Fruit fly (Drosophila melanogaster): ENCODE results near the gene CG5895.

CG5895 gene

DNA sequence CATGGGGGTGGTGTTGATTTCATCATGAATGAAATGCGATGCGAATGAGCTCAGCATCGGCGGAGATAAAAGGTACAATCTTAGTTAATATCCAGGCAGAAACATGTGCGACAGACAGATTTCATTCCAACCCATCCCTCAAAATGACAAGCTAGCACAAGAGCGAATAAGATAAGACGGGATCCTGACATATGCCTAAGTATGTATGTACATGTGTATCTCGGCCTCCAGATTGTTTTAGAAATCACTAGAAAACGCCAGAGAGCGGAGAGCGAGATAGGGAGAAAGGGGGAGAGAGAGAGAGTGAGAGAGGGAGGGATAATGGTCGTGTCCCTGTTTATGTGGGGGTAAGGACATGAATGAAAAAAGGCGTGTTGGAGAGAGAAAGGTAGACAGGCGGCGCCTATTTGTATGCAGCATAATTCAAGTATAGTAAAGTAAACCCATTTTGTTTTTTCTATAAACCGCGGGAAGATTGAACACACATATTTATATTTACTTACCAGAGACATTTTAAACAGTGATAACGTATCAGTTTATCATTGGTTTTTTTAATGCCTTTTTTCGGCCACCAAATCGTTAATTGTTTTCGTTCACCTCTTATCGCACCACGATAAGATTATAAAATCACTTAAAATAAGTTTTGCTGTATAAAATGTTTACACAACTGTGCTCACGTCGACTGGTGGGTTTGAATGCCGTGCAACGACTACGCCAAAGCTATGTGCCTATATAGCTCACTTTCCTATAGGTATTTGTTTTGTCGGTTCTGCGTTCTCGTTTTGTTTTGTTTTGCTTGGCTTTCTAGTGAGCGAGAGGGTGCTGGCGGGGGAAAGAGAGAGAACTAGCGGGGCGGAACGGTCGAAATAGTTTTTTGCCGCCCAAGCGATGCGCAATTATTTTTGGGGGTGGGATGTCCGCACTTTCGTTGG lies 14.9 kb downstream of the CG5895 start (continued):
- TF ChIP-seq CG12104 (GFP tag; optimal IDR thresholded peaks at IDR 0.05) (no peak), ash1 (GFP tag; optimal IDR thresholded peaks at IDR 0.05) (peak; percentile 56), CG7357 (GFP tag; IDR thresholded peaks at IDR 0.05) (no peak), da (GFP tag; optimal IDR thresholded peaks at IDR 0.05) (no peak), Mes4 (GFP tag; optimal IDR thresholded peaks at IDR 0.05) (no peak), Tbp (GFP tag; optimal IDR thresholded peaks at IDR 0.05) (no peak), CG3281 (GFP tag; optimal IDR thresholded peaks at IDR 0.05) (peak; percentile 61), CG2199 (GFP tag; IDR thresholded peaks at IDR 0.05) (peak; percentile 64; the same call in 2 of the 3 replicates), Bgb (GFP tag; IDR thresholded peaks at IDR 0.05; ENCODE audit: partially characterized antibody) (no peak), CG3838 (GFP tag; optimal IDR thresholded peaks at IDR 0.05) (no peak), CG2129 (GFP tag; IDR thresholded peaks at IDR 0.05; ENCODE audit: partially characterized antibody) (no peak), Eip74EF (GFP tag; optimal IDR thresholded peaks at IDR 0.05) (peak in 1 of 2 experiments; percentile 52), CG9932 (GFP tag; IDR thresholded peaks at IDR 0.05) (no peak), CG32772 (GFP tag; IDR thresholded peaks at IDR 0.05) (peak; percentile 24; the same call in 1 of the 2 replicates), CG15479 (GFP tag; optimal IDR thresholded peaks at IDR 0.05) (peak; percentile 95), CG4282 (GFP tag; optimal IDR thresholded peaks at IDR 0.05) (peak; percentile 17), CG1832 (GFP tag; optimal IDR thresholded peaks at IDR 0.05) (peak; percentile 74), Sry-δ (GFP tag; optimal IDR thresholded peaks at IDR 0.05) (no peak), cas (GFP tag; IDR thresholded peaks at IDR 0.05) (0 out of 2 replicates have a peak, but pooled peaks have one; percentile 19), CG5245 (GFP tag; optimal IDR thresholded peaks at IDR 0.05) (no peak), ab (GFP tag; optimal IDR thresholded peaks at IDR 0.05) (no peak), Optix (GFP tag; IDR thresholded peaks at IDR 0.05) (no peak), salm (tag; optimal IDR thresholded peaks at IDR 0.05) (peak; percentile 34), CG12942 (GFP tag; optimal IDR thresholded peaks at IDR 0.05) (no peak), ap (GFP tag; IDR thresholded peaks at IDR 0.05) (no peak), Usf (GFP tag; optimal IDR thresholded peaks at IDR 0.05) (no peak), wor (GFP tag; IDR thresholded peaks at IDR 0.05) (no peak), tx (GFP tag; optimal IDR thresholded peaks at IDR 0.05) (no peak), CG8089 (GFP tag; optimal IDR thresholded peaks at IDR 0.05) (no peak), ewg (GFP tag; optimal IDR thresholded peaks at IDR 0.05) (no peak), gro (GFP tag; optimal IDR thresholded peaks at IDR 0.05) (no peak), hb (GFP tag; IDR thresholded peaks at IDR 0.05; ENCODE audit: partially characterized antibody) (no peak), CG1529 (GFP tag; optimal IDR thresholded peaks at IDR 0.05) (no peak), so (GFP tag; IDR thresholded peaks at IDR 0.05) (peak; percentile 8; the same call in 1 of the 3 replicates), Atf-2 (GFP tag; optimal IDR thresholded peaks at IDR 0.05) (no peak), CG9215 (GFP tag; IDR thresholded peaks at IDR 0.05) (no peak), CG17912 (GFP tag; optimal IDR thresholded peaks at IDR 0.05) (peak; percentile 52), aop (GFP tag; IDR thresholded peaks at IDR 0.05) (no peak), CG11398 (GFP tag; optimal IDR thresholded peaks at IDR 0.05) (peak; percentile 6), CG17328 (GFP tag; IDR thresholded peaks at IDR 0.05) (no peak), CG11696 (GFP tag; IDR thresholded peaks at IDR 0.05) (0 out of 2 replicates have a peak, but pooled peaks have one; percentile 5), lbe (GFP tag; optimal IDR thresholded peaks at IDR 0.05) (no peak), CG11247 (GFP tag; IDR thresholded peaks at IDR 0.05) (no peak; the same call in 1 of the 2 replicates), CG18476 (GFP tag; optimal IDR thresholded peaks at IDR 0.05) (no peak), Gug (GFP tag; IDR thresholded peaks at IDR 0.05) (peak; percentile 20; the same call in 1 of the 4 replicates), br (optimal IDR thresholded peaks at IDR 0.05) (no peak), CG8924 (tag; optimal IDR thresholded peaks at IDR 0.05) (peak; percentile 44), tna (GFP tag; IDR thresholded peaks at IDR 0.05; ENCODE audit: partially characterized antibody) (no peak), CG9609 (GFP tag; optimal IDR thresholded peaks at IDR 0.05) (no peak), CG18619 (GFP tag; optimal IDR thresholded peaks at IDR 0.05) (no peak)
